Worm (Caenorhabditis elegans) whole organism, midembryonic: Measurements from ENCODE around the gene AH10.4.

Source experiments
- T22C8.4 ChIP-seq: fragments of 200-800 bp; sonication (Bioruptor generic); IDR thresholded peaks from 2 replicates; pipeline ENCODE4 v1.3.6; 2022; ENCODE audit warnings: missing genetic modification characterization, missing compliant biosample characterization
- cog-1 ChIP-seq: sonication (generic microtip); optimal IDR thresholded peaks from 2 replicates; lab custom pipeline; 2016; ENCODE audit warnings: missing genetic modification characterization, missing compliant biosample characterization
- flt-1 ChIP-seq: fragments of 200-800 bp; sonication (Bioruptor generic); IDR thresholded peaks from 2 replicates; pipeline ENCODE4 v1.3.6; 2022; ENCODE audit warnings: missing genetic modification characterization, missing compliant biosample characterization
- klf-2 ChIP-seq: fragments of 200-800 bp; sonication (Bioruptor generic); conservative IDR thresholded peaks from 2 replicates; pipeline ENCODE4 v1.3.6; 2022; ENCODE audit warnings: missing genetic modification reagents, missing genetic modification characterization, missing compliant biosample characterization
- med-1 ChIP-seq: sonication (generic microtip); optimal IDR thresholded peaks from 2 replicates; lab custom pipeline; 2017; ENCODE audit warnings: missing genetic modification characterization, mild to moderate bottlenecking, missing compliant biosample characterization, antibody characterized with exemption, missing genetic modification reagents; ENCODE audit not compliant: insufficient read depth
- ref-1 ChIP-seq: fragments of 200-800 bp; sonication (Bioruptor generic); conservative IDR thresholded peaks from 2 replicates; pipeline ENCODE4 v1.3.6; 2022; ENCODE audit warnings: missing genetic modification reagents, missing genetic modification characterization, missing compliant biosample characterization
- tab-1 ChIP-seq: fragments of 200-800 bp; sonication (Bioruptor generic); IDR thresholded peaks from 2 replicates; pipeline ENCODE4 v1.3.6; 2022; ENCODE audit warnings: missing genetic modification characterization, missing compliant biosample characterization
- ztf-23 ChIP-seq: fragments of 200-800 bp; sonication (Bioruptor generic); IDR thresholded peaks from 2 replicates; pipeline ENCODE4 v1.3.6; 2022; ENCODE audit warnings: missing genetic modification reagents, missing genetic modification characterization, missing compliant biosample characterization
- ztf-29 ChIP-seq: fragments of 200-800 bp; sonication (Bioruptor generic); IDR thresholded peaks from 2 replicates; pipeline ENCODE4 v1.3.6; 2022; ENCODE audit warnings: missing genetic modification reagents, missing genetic modification characterization, missing compliant biosample characterization

Gene AH10.4

ce11 chrV:14130226-14130625, 7.4 kb downstream of the AH10.4 start:
- TF ChIP-seq cog-1 (tag; lab: Kevin White, UChicago) (no peak), ztf-23 (GFP tag; lab: Robert Waterston, UW) (no peak), T22C8.4 (GFP tag; lab: Robert Waterston, UW) (no peak), ref-1 (GFP tag; lab: Robert Waterston, UW) (no peak)

ce11 chrV:14128858-14129257, 8.8 kb downstream of the AH10.4 start:
- no peak for TF ChIP-seq flt-1 (GFP tag; lab: Robert Waterston, UW)
- no peak for TF ChIP-seq cog-1 (tag; lab: Kevin White, UChicago)
- no peak for TF ChIP-seq ztf-23 (GFP tag; lab: Robert Waterston, UW)
- TF ChIP-seq T22C8.4 (GFP tag; lab: Robert Waterston, UW), result no peak
- no peak for TF ChIP-seq klf-2 (GFP tag; lab: Robert Waterston, UW)
- TF ChIP-seq ztf-29, result no peak
- TF ChIP-seq tab-1 (GFP tag; lab: Robert Waterston, UW), result no peak
- TF ChIP-seq med-1 (GFP tag; lab: Kevin White, UChicago), result no peak
- TF ChIP-seq ref-1 (GFP tag; lab: Robert Waterston, UW), result no peak

ce11 chrV:14127834-14128233, 9.8 kb downstream of the AH10.4 start:
- TF ChIP-seq tab-1 (GFP tag; lab: Robert Waterston, UW) (no peak), flt-1 (GFP tag; lab: Robert Waterston, UW) (no peak), ref-1 (GFP tag; lab: Robert Waterston, UW) (no peak), ztf-29 (no peak), med-1 (GFP tag; lab: Kevin White, UChicago) (no peak), ztf-23 (GFP tag; lab: Robert Waterston, UW) (no peak), T22C8.4 (GFP tag; lab: Robert Waterston, UW) (no peak), cog-1 (tag; lab: Kevin White, UChicago) (no peak), klf-2 (GFP tag; lab: Robert Waterston, UW) (no peak)

- TF ChIP-seq tab-1 (GFP tag; lab: Robert Waterston, UW) (no peak), ref-1 (GFP tag; lab: Robert Waterston, UW) (no peak), T22C8.4 (GFP tag; lab: Robert Waterston, UW) (no peak), cog-1 (tag; lab: Kevin White, UChicago) (no peak), ztf-29 (no peak), med-1 (GFP tag; lab: Kevin White, UChicago) (no peak), flt-1 (GFP tag; lab: Robert Waterston, UW) (no peak), ztf-23 (GFP tag; lab: Robert Waterston, UW) (no peak), klf-2 (GFP tag; lab: Robert Waterston, UW) (no peak)
These were observed 11.2 kb downstream of the AH10.4 start for ce11 chrV:14126341-14126924.

ce11 chrV:14124187-14124586, 13.5 kb downstream of the AH10.4 start:
- 0 out of 2 replicates have a peak, but pooled peaks have one; percentile 14 for TF ChIP-seq ztf-23 (GFP tag; lab: Robert Waterston, UW)

ce11 chrV:14123176-14123575, 14.5 kb downstream of the AH10.4 start:
- TF ChIP-seq flt-1 (GFP tag; lab: Robert Waterston, UW) (no peak), med-1 (GFP tag; lab: Kevin White, UChicago) (no peak), ztf-29 (no peak), cog-1 (tag; lab: Kevin White, UChicago) (no peak), ref-1 (GFP tag; lab: Robert Waterston, UW) (no peak), tab-1 (GFP tag; lab: Robert Waterston, UW) (no peak), klf-2 (GFP tag; lab: Robert Waterston, UW) (no peak), ztf-23 (GFP tag; lab: Robert Waterston, UW) (no peak), T22C8.4 (GFP tag; lab: Robert Waterston, UW) (no peak)

ce11 chrV:14120674-14121073, 17.0 kb downstream of the AH10.4 start:
- TF ChIP-seq klf-2 (GFP tag; lab: Robert Waterston, UW) (no peak), med-1 (GFP tag; lab: Kevin White, UChicago) (no peak), ref-1 (GFP tag; lab: Robert Waterston, UW) (no peak), T22C8.4 (GFP tag; lab: Robert Waterston, UW) (no peak), ztf-23 (GFP tag; lab: Robert Waterston, UW) (no peak), ztf-29 (no peak), tab-1 (GFP tag; lab: Robert Waterston, UW) (no peak)

ce11 chrV:14110042-14110441, 27.6 kb downstream of the AH10.4 start, which contains the start of gene H39E23.2:
Gene H39E23.2, plus strand, starts transcription at chrV:14110342.
- no peak for TF ChIP-seq ztf-23 (GFP tag; lab: Robert Waterston, UW)
- TF ChIP-seq med-1 (GFP tag; lab: Kevin White, UChicago), result no peak
- no peak for TF ChIP-seq tab-1 (GFP tag; lab: Robert Waterston, UW)
- no peak for TF ChIP-seq klf-2 (GFP tag; lab: Robert Waterston, UW)
- no peak for TF ChIP-seq ref-1 (GFP tag; lab: Robert Waterston, UW)
- TF ChIP-seq flt-1 (GFP tag; lab: Robert Waterston, UW), result no peak
- no peak for TF ChIP-seq cog-1 (tag; lab: Kevin White, UChicago)

ce11 chrV:14107511-14107910, 30.2 kb downstream of the AH10.4 start, which contains the start of gene H39E23.3:
Gene H39E23.3, plus strand, starts transcription at chrV:14107811.
- no peak for TF ChIP-seq ref-1 (GFP tag; lab: Robert Waterston, UW)
- TF ChIP-seq ztf-23 (GFP tag; lab: Robert Waterston, UW), result no peak
- no peak for TF ChIP-seq med-1 (GFP tag; lab: Kevin White, UChicago)
- TF ChIP-seq tab-1 (GFP tag; lab: Robert Waterston, UW), result no peak
- TF ChIP-seq cog-1 (tag; lab: Kevin White, UChicago), result no peak
- TF ChIP-seq klf-2 (GFP tag; lab: Robert Waterston, UW), result no peak
- TF ChIP-seq ztf-29, result no peak
- TF ChIP-seq flt-1 (GFP tag; lab: Robert Waterston, UW), result no peak
- no peak for TF ChIP-seq T22C8.4 (GFP tag; lab: Robert Waterston, UW)
